Fruit fly (Drosophila melanogaster) whole organism, embryonic: ENCODE data around the gene CG42751.

Experiments used
- Abd-B ChIP-seq: fragments of 200-800 bp; sonication (Bioruptor generic); optimal IDR thresholded peaks from 2 replicates; lab custom pipeline; 2018; ENCODE audit warnings: missing biosample characterization, mild to moderate bottlenecking, missing genetic modification characterization, moderate library complexity
- Aef1 ChIP-seq: fragments of 200-800 bp; sonication (Bioruptor generic); IDR thresholded peaks from 3 replicates; pipeline ENCODE4 v1.3.6; 2022; ENCODE audit warnings: missing biosample characterization, missing genetic modification characterization
- C15 ChIP-seq: fragments of 200-800 bp; sonication (Bioruptor generic); IDR thresholded peaks from 3 replicates; pipeline ENCODE4 v1.3.6; 2022; ENCODE audit warnings: missing biosample characterization, missing genetic modification characterization
- CG1024 ChIP-seq: fragments of 200-800 bp; sonication (Bioruptor generic); IDR thresholded peaks from 2 replicates; pipeline ENCODE4 v1.3.6; 2022; ENCODE audit warnings: missing biosample characterization, missing genetic modification characterization
- CG10654 ChIP-seq: fragments of 200-800 bp; sonication (Bioruptor generic); optimal IDR thresholded peaks from 2 replicates; lab custom pipeline; 2016; ENCODE audit warnings: missing biosample characterization, missing genetic modification characterization
- CG11695 ChIP-seq: fragments of 200-800 bp; sonication (Bioruptor generic); IDR thresholded peaks from 3 replicates; pipeline ENCODE4 v1.3.6; 2022; ENCODE audit warnings: missing biosample characterization, missing genetic modification characterization
- CG12299 ChIP-seq: fragments of 200-800 bp; sonication (Bioruptor generic); optimal IDR thresholded peaks from 2 replicates; lab custom pipeline; 2018; ENCODE audit warnings: missing biosample characterization, mild to moderate bottlenecking, missing genetic modification characterization
- CG13894 ChIP-seq: fragments of 200-800 bp; sonication (Bioruptor generic); optimal IDR thresholded peaks from 3 replicates; lab custom pipeline; 2018; ENCODE audit warnings: missing biosample characterization, mild to moderate bottlenecking, missing genetic modification characterization, moderate library complexity
- CG17186 ChIP-seq: fragments of 200-800 bp; sonication (Bioruptor generic); optimal IDR thresholded peaks from 3 replicates; lab custom pipeline; 2017; ENCODE audit warnings: missing biosample characterization, missing genetic modification reagents, missing genetic modification characterization
- CG18599 ChIP-seq: fragments of 200-800 bp; sonication (Bioruptor generic); optimal IDR thresholded peaks from 3 replicates; lab custom pipeline; 2017; ENCODE audit warnings: missing biosample characterization, missing genetic modification characterization, mild to moderate bottlenecking, moderate library complexity, missing genetic modification reagents
- CG30020 ChIP-seq: fragments of 200-800 bp; optimal IDR thresholded peaks from 2 replicates; lab custom pipeline; 2019; ENCODE audit warnings: missing biosample characterization, mild to moderate bottlenecking, missing genetic modification characterization, moderate library complexity
- CG33557 ChIP-seq: fragments of 200-800 bp; sonication (Bioruptor generic); optimal IDR thresholded peaks from 2 replicates; lab custom pipeline; 2019; ENCODE audit warnings: missing biosample characterization, mild to moderate bottlenecking, missing genetic modification characterization, moderate library complexity
- CG3847 ChIP-seq: fragments of 200-800 bp; sonication (Bioruptor generic); IDR thresholded peaks from 2 replicates; pipeline ENCODE4 v1.3.6; 2022; ENCODE audit warnings: missing biosample characterization, missing genetic modification characterization
- CG42726 ChIP-seq: fragments of 200-800 bp; sonication (Bioruptor generic); IDR thresholded peaks from 2 replicates; pipeline ENCODE4 v1.3.6; 2022; ENCODE audit warnings: missing biosample characterization, missing genetic modification characterization; ENCODE audit not compliant: partially characterized antibody
- CG6654 ChIP-seq: fragments of 200-800 bp; sonication (Bioruptor generic); optimal IDR thresholded peaks from 2 replicates; lab custom pipeline; 2017; ENCODE audit warnings: missing biosample characterization, mild to moderate bottlenecking, missing genetic modification characterization
- CG7928 ChIP-seq: fragments of 200-800 bp; sonication (Bioruptor generic); optimal IDR thresholded peaks from 2 replicates; lab custom pipeline; 2017; ENCODE audit warnings: missing biosample characterization, mild to moderate bottlenecking, missing genetic modification characterization
- CG9932 ChIP-seq: fragments of 200-800 bp; sonication (Bioruptor generic); IDR thresholded peaks from 2 replicates; pipeline ENCODE4 v1.3.6; 2022; ENCODE audit warnings: missing biosample characterization, missing genetic modification characterization
- CTCF ChIP-seq: fragments of 200-800 bp; sonication (Bioruptor generic); optimal IDR thresholded peaks from 2 replicates; lab custom pipeline; 2017; ENCODE audit warnings: missing biosample characterization, mild to moderate bottlenecking, missing genetic modification characterization, moderate library complexity
- Chrac-16 ChIP-seq: fragments of 200-800 bp; sonication (Bioruptor generic); optimal IDR thresholded peaks from 3 replicates; lab custom pipeline; 2016; ENCODE audit warnings: missing biosample characterization, missing genetic modification characterization
- Dbx ChIP-seq: fragments of 200-800 bp; sonication (Bioruptor generic); IDR thresholded peaks from 3 replicates; pipeline ENCODE4 v1.3.6; 2022; ENCODE audit warnings: missing biosample characterization, missing genetic modification characterization
- Dek ChIP-seq: fragments of 200-800 bp; sonication (Bioruptor generic); optimal IDR thresholded peaks from 3 replicates; lab custom pipeline; 2019; ENCODE audit warnings: missing biosample characterization, mild to moderate bottlenecking, missing genetic modification characterization, moderate library complexity
- E2f2 ChIP-seq: fragments of 200-800 bp; sonication (Bioruptor generic); IDR thresholded peaks from 2 replicates; pipeline ENCODE4 v1.3.6; 2022; ENCODE audit warnings: missing biosample characterization, missing genetic modification characterization
- Ets65A ChIP-seq: fragments of 200-800 bp; sonication (Bioruptor generic); peaks from one replicate; lab custom pipeline; 2016; ENCODE audit warnings: missing biosample characterization, missing genetic modification characterization
- Lpt ChIP-seq: fragments of >200 bp; optimal IDR thresholded peaks from 2 replicates; lab custom pipeline; 2018; ENCODE audit warnings: missing biosample characterization, missing genetic modification characterization
- Med ChIP-seq: fragments of 200-800 bp; sonication (Bioruptor generic); peaks from one replicate; lab custom pipeline; 2016; ENCODE audit warnings: missing biosample characterization, missing genetic modification characterization, mild to moderate bottlenecking, inconsistent platforms, moderate library complexity
- PHDP ChIP-seq: fragments of 200-800 bp; sonication (Bioruptor generic); optimal IDR thresholded peaks from 3 replicates; lab custom pipeline; 2018; ENCODE audit warnings: missing biosample characterization, mild to moderate bottlenecking, missing genetic modification characterization, moderate library complexity
- Poxn ChIP-seq: fragments of 200-800 bp; sonication (Bioruptor generic); IDR thresholded peaks from 2 replicates; pipeline ENCODE4 v1.3.6; 2022; ENCODE audit warnings: missing biosample characterization, missing genetic modification characterization
- az2 ChIP-seq: fragments of 200-800 bp; sonication (Bioruptor generic); optimal IDR thresholded peaks from 3 replicates; lab custom pipeline; 2016; ENCODE audit warnings: missing biosample characterization, missing genetic modification characterization
- cg ChIP-seq: fragments of 200-800 bp; sonication (Bioruptor generic); optimal IDR thresholded peaks from 3 replicates; lab custom pipeline; 2019; ENCODE audit warnings: missing biosample characterization, mild to moderate bottlenecking, missing genetic modification characterization, moderate library complexity
- crc ChIP-seq: fragments of 200-800 bp; sonication (Bioruptor generic); optimal IDR thresholded peaks from 2 replicates; lab custom pipeline; 2016; ENCODE audit warnings: missing biosample characterization, missing genetic modification characterization
- crp ChIP-seq, 2 experiments: fragments of 200-800 bp; sonication (Bioruptor generic); optimal IDR thresholded peaks; 2 replicates in 1 of 2; 3 replicates in 1 of 2; lab custom pipeline; 2017; ENCODE audit warnings: missing biosample characterization in 2 of 2, missing genetic modification characterization in 2 of 2, mild to moderate bottlenecking in 1 of 2, moderate library complexity in 1 of 2
- fd64A ChIP-seq: fragments of 200-800 bp; sonication (Bioruptor generic); optimal IDR thresholded peaks from 3 replicates; lab custom pipeline; 2018; ENCODE audit warnings: missing biosample characterization, mild to moderate bottlenecking, missing genetic modification characterization
- fu2 ChIP-seq: fragments of 200-800 bp; sonication (Bioruptor generic); optimal IDR thresholded peaks from 2 replicates; lab custom pipeline; 2016; ENCODE audit warnings: missing biosample characterization, missing genetic modification characterization
- gce ChIP-seq: fragments of 200-800 bp; sonication (Bioruptor generic); IDR thresholded peaks from 3 replicates; pipeline ENCODE4 v1.3.6; 2022; ENCODE audit warnings: missing biosample characterization, missing genetic modification characterization
- hkb ChIP-seq, 2 experiments: fragments of 200-800 bp in 1 of 2; fragments of >200 bp in 1 of 2; sonication (Bioruptor generic) in 1 of 2; IDR thresholded peaks in 1 of 2; optimal IDR thresholded peaks in 1 of 2; 2 replicates each; pipeline versions ENCODE4 v1.3.6 to Lab custom; 2017 to 2022; ENCODE audit warnings: missing biosample characterization in 1 of 2, missing genetic modification characterization in 1 of 2
- insv ChIP-seq, 2 experiments: fragments of 200-800 bp; sonication (Bioruptor generic); optimal IDR thresholded peaks; 3 replicates each; lab custom pipeline; 2016 to 2018; ENCODE audit warnings: missing biosample characterization in 2 of 2, missing genetic modification characterization in 2 of 2
- lab ChIP-seq: fragments of 200-800 bp; sonication (Bioruptor generic); optimal IDR thresholded peaks from 3 replicates; lab custom pipeline; 2017; ENCODE audit warnings: missing biosample characterization, missing genetic modification characterization, mild to moderate bottlenecking, moderate library complexity, missing genetic modification reagents
- lmd ChIP-seq: fragments of 200-800 bp; sonication (Bioruptor generic); IDR thresholded peaks from 2 replicates; pipeline ENCODE4 v1.3.6; 2022; ENCODE audit warnings: missing biosample characterization, missing genetic modification characterization
- mam ChIP-seq: fragments of 200-800 bp; sonication (Bioruptor generic); optimal IDR thresholded peaks from 3 replicates; lab custom pipeline; 2016; ENCODE audit warnings: missing biosample characterization, missing genetic modification characterization
- nerfin-2 ChIP-seq: fragments of 200-800 bp; sonication (Bioruptor generic); IDR thresholded peaks from 2 replicates; pipeline ENCODE4 v1.3.6; 2022; ENCODE audit warnings: missing biosample characterization, missing genetic modification characterization; ENCODE audit not compliant: partially characterized antibody
- peb ChIP-seq: fragments of 200-800 bp; sonication (Bioruptor generic); IDR thresholded peaks from 2 replicates; pipeline ENCODE4 v1.3.6; 2022; ENCODE audit warnings: missing biosample characterization, missing genetic modification characterization
- pros ChIP-seq: fragments of 200-800 bp; sonication (Bioruptor generic); optimal IDR thresholded peaks from 3 replicates; lab custom pipeline; 2019; ENCODE audit warnings: missing biosample characterization, mild to moderate bottlenecking, missing genetic modification characterization, moderate library complexity
- row ChIP-seq: fragments of 200-800 bp; sonication (Bioruptor generic); IDR thresholded peaks from 3 replicates; pipeline ENCODE4 v1.3.6; 2022; ENCODE audit warnings: missing biosample characterization, missing genetic modification characterization
- so ChIP-seq: fragments of 200-800 bp; sonication (Bioruptor generic); IDR thresholded peaks from 3 replicates; pipeline ENCODE4 v1.3.6; 2022; ENCODE audit warnings: missing biosample characterization, missing genetic modification characterization
- sob ChIP-seq: fragments of 200-800 bp; sonication (Bioruptor generic); IDR thresholded peaks from 2 replicates; pipeline ENCODE4 v1.3.6; 2022; ENCODE audit warnings: missing biosample characterization, missing genetic modification characterization
- tap ChIP-seq: fragments of 200-800 bp; optimal IDR thresholded peaks from 3 replicates; lab custom pipeline; 2019; ENCODE audit warnings: missing biosample characterization, mild to moderate bottlenecking, missing genetic modification characterization, moderate library complexity
- tgo ChIP-seq: fragments of 200-800 bp; sonication (Bioruptor generic); IDR thresholded peaks from 3 replicates; pipeline ENCODE4 v1.3.6; 2022; ENCODE audit warnings: missing biosample characterization, missing genetic modification characterization
- ttk ChIP-seq: fragments of 200-800 bp; sonication (Bioruptor generic); IDR thresholded peaks from 2 replicates; pipeline ENCODE4 v2.1.2; 2022; ENCODE audit warnings: missing biosample characterization, missing genetic modification characterization
- unpg ChIP-seq: fragments of 200-800 bp; sonication (Bioruptor generic); optimal IDR thresholded peaks from 3 replicates; lab custom pipeline; 2018; ENCODE audit warnings: missing biosample characterization, mild to moderate bottlenecking, missing genetic modification characterization, moderate library complexity
- wor ChIP-seq: fragments of 200-800 bp; sonication (Bioruptor generic); IDR thresholded peaks from 2 replicates; pipeline ENCODE4 v1.3.6; 2022; ENCODE audit warnings: missing biosample characterization, missing genetic modification characterization
- zfh2 ChIP-seq: fragments of 200-800 bp; sonication (Bioruptor generic); optimal IDR thresholded peaks from 2 replicates; lab custom pipeline; 2016; ENCODE audit warnings: missing biosample characterization, missing genetic modification characterization

The CG42751 gene

dm6 chr2L:11823470-11824162, 29.6 kb upstream of the CG42751 start (continued):
- TF ChIP-seq PHDP (tag; lab: Kevin White, UChicago) (no peak), CG1024 (GFP tag; lab: Robert Waterston, UW) (no peak), hkb (optimal IDR thresholded peaks at IDR 0.05; lab: Kevin White, UChicago) (peak; percentile 83), hkb (GFP tag; IDR thresholded peaks at IDR 0.05; lab: Robert Waterston, UW) (no peak), nerfin-2 (GFP tag; lab: Robert Waterston, UW) (no peak), zfh2 (no peak), CG30020 (tag; lab: Kevin White, UChicago) (no peak), sob (GFP tag; lab: Robert Waterston, UW) (no peak), fu2 (GFP tag; lab: Kevin White, UChicago) (no peak), CG3847 (GFP tag; lab: Robert Waterston, UW) (no peak), crp (GFP tag; optimal IDR thresholded peaks at IDR 0.05; lab: Kevin White, UChicago) (no peak), gce (GFP tag; lab: Robert Waterston, UW) (no peak), peb (GFP tag; lab: Robert Waterston, UW) (no peak), wor (no peak), CG33557 (GFP tag; lab: Kevin White, UChicago) (no peak), CG9932 (GFP tag; lab: Robert Waterston, UW) (no peak), Med (peak; percentile 70), tgo (GFP tag; lab: Robert Waterston, UW) (no peak), Aef1 (GFP tag; lab: Robert Waterston, UW) (no peak), Lpt (GFP tag; lab: Kevin White, UChicago) (no peak), unpg (no peak), lmd (GFP tag; lab: Robert Waterston, UW) (0 out of 2 replicates have a peak, but pooled peaks have one; percentile 6), CG13894 (peak; percentile 55), CG18599 (GFP tag; lab: Kevin White, UChicago) (peak; percentile 35), CG17186 (no peak), CTCF (GFP tag; lab: Kevin White, UChicago) (no peak), insv (GFP tag; optimal IDR thresholded peaks at IDR 0.05; lab: Kevin White, UChicago) (no peak), E2f2 (GFP tag; lab: Robert Waterston, UW) (no peak), fd64A (no peak), Dek (tag; lab: Kevin White, UChicago) (no peak), CG11695 (GFP tag; lab: Robert Waterston, UW) (no peak), C15 (GFP tag; lab: Robert Waterston, UW) (no peak), tap (tag; lab: Kevin White, UChicago) (no peak), Poxn (GFP tag; lab: Robert Waterston, UW) (no peak), Abd-B (GFP tag; lab: Kevin White, UChicago) (no peak), CG12299 (no peak), pros (no peak), lab (GFP tag; lab: Kevin White, UChicago) (peak; percentile 26), CG10654 (GFP tag; lab: Kevin White, UChicago) (no peak), row (GFP tag; lab: Robert Waterston, UW) (peak; percentile 72), ttk (GFP tag; lab: Robert Waterston, UW) (no peak), cg (GFP tag; lab: Kevin White, UChicago) (no peak), az2 (GFP tag; lab: Kevin White, UChicago) (no peak), Dbx (GFP tag; lab: Robert Waterston, UW) (no peak), CG7928 (GFP tag; lab: Kevin White, UChicago) (no peak), Ets65A (GFP tag; lab: Kevin White, UChicago) (peak; percentile 25), so (no peak), Chrac-16 (GFP tag; lab: Kevin White, UChicago) (no peak), CG42726 (GFP tag; lab: Robert Waterston, UW) (no peak), crc (GFP tag; lab: Kevin White, UChicago) (no peak), mam (GFP tag; lab: Kevin White, UChicago) (no peak), CG6654 (no peak)
